Worm (Caenorhabditis elegans) whole organism, young adult: ENCODE results near the gene nep-4.

Source experiments
- C06A6.2 ChIP-seq: fragments of 200-800 bp; sonication (Bioruptor generic); conservative IDR thresholded peaks from 2 replicates; pipeline ENCODE4 v1.3.6; 2022; ENCODE audit warnings: missing genetic modification characterization, missing compliant biosample characterization
- C17E4.6 ChIP-seq: fragments of 200-800 bp; sonication (Bioruptor generic); IDR thresholded peaks from 2 replicates; pipeline ENCODE4 v1.3.6; 2022; ENCODE audit warnings: missing genetic modification reagents, missing genetic modification characterization, missing compliant biosample characterization
- D2030.7 ChIP-seq: fragments of 200-800 bp; sonication (Bioruptor generic); IDR thresholded peaks from 2 replicates; pipeline ENCODE4 v1.3.6; 2022; ENCODE audit warnings: missing genetic modification reagents, missing genetic modification characterization, missing compliant biosample characterization
- F52B5.7 ChIP-seq: sonication (generic microtip); optimal IDR thresholded peaks from 2 replicates; lab custom pipeline; 2016; ENCODE audit warnings: mild to moderate bottlenecking, missing genetic modification characterization, missing compliant biosample characterization
- F55B11.4 ChIP-seq: sonication (generic microtip); optimal IDR thresholded peaks from 2 replicates; lab custom pipeline; 2016; ENCODE audit warnings: missing compliant biosample characterization, missing genetic modification characterization, borderline replicate concordance; ENCODE audit not compliant: insufficient read depth
- K12H6.12 ChIP-seq: fragments of 200-800 bp; sonication (Bioruptor generic); optimal IDR thresholded peaks from 2 replicates; lab custom pipeline; 2018; ENCODE audit warnings: mild to moderate bottlenecking, missing genetic modification characterization, missing compliant biosample characterization
- T07F8.4 ChIP-seq: sonication (generic microtip); optimal IDR thresholded peaks from 2 replicates; lab custom pipeline; 2016; ENCODE audit warnings: mild to moderate bottlenecking, missing genetic modification characterization, moderate library complexity, missing compliant biosample characterization
- Y67H2A.10 ChIP-seq: fragments of 200-800 bp; sonication (Bioruptor generic); conservative IDR thresholded peaks from 2 replicates; pipeline ENCODE4 v1.3.6; 2022; ENCODE audit warnings: missing genetic modification reagents, missing genetic modification characterization, missing compliant biosample characterization
- ama-1 ChIP-seq, 3 experiments: fragments of 150-350 bp in 1 of 3; sonication (generic microtip) in 2 of 3; optimal IDR thresholded peaks; 2 replicates each; lab custom pipeline; 2014 to 2018; ENCODE audit warnings: missing biosample characterization in 2 of 3, missing genetic modification characterization in 2 of 3, missing genetic modification reagents in 2 of 3
- attf-5 ChIP-seq: fragments of 200-800 bp; sonication (Bioruptor generic); optimal IDR thresholded peaks from 2 replicates; lab custom pipeline; 2018; ENCODE audit warnings: mild to moderate bottlenecking, missing genetic modification characterization, missing compliant biosample characterization
- attf-6 ChIP-seq: fragments of 200-800 bp; sonication (Bioruptor generic); IDR thresholded peaks from 2 replicates; pipeline ENCODE4 v1.3.6; 2022; ENCODE audit warnings: missing genetic modification reagents, missing genetic modification characterization, missing compliant biosample characterization
- ceh-40 ChIP-seq: fragments of 200-800 bp; sonication (Bioruptor generic); IDR thresholded peaks from 2 replicates; pipeline ENCODE4 v1.3.6; 2022; ENCODE audit warnings: missing genetic modification characterization, missing compliant biosample characterization
- ceh-58 ChIP-seq: fragments of 200-800 bp; sonication (Bioruptor generic); IDR thresholded peaks from 2 replicates; pipeline ENCODE4 v1.3.6; 2022; ENCODE audit warnings: missing genetic modification characterization, missing compliant biosample characterization
- ceh-79 ChIP-seq: sonication (generic microtip); optimal IDR thresholded peaks from 2 replicates; lab custom pipeline; 2017; ENCODE audit warnings: mild to moderate bottlenecking, missing genetic modification characterization, missing compliant biosample characterization
- chd-7 ChIP-seq: sonication (generic microtip); optimal IDR thresholded peaks from 2 replicates; lab custom pipeline; 2016; ENCODE audit warnings: mild to moderate bottlenecking, missing genetic modification characterization, moderate library complexity, missing compliant biosample characterization
- die-1 ChIP-seq: sonication (generic microtip); optimal IDR thresholded peaks from 2 replicates; lab custom pipeline; 2016; ENCODE audit warnings: missing genotype, mild to moderate bottlenecking, missing genetic modification characterization, missing compliant biosample characterization
- dpff-1 ChIP-seq: sonication (generic microtip); optimal IDR thresholded peaks from 2 replicates; lab custom pipeline; 2017; ENCODE audit warnings: mild to moderate bottlenecking, missing genetic modification characterization, missing compliant biosample characterization
- egl-18 ChIP-seq: fragments of 200-800 bp; sonication (Bioruptor generic); IDR thresholded peaks from 2 replicates; pipeline ENCODE4 v1.3.6; 2022; ENCODE audit warnings: missing genetic modification reagents, missing genetic modification characterization, missing compliant biosample characterization
- egl-44 ChIP-seq: fragments of 200-800 bp; sonication (Bioruptor generic); IDR thresholded peaks from 2 replicates; pipeline ENCODE4 v1.3.6; 2022; ENCODE audit warnings: missing genetic modification reagents, missing genetic modification characterization, missing compliant biosample characterization
- fkh-3 ChIP-seq: sonication (generic microtip); optimal IDR thresholded peaks from 2 replicates; lab custom pipeline; 2016; ENCODE audit warnings: mild to moderate bottlenecking, missing genetic modification characterization, missing compliant biosample characterization
- him-1 ChIP-seq: sonication (generic microtip); optimal IDR thresholded peaks from 2 replicates; lab custom pipeline; 2016; ENCODE audit warnings: missing genotype, missing genetic modification reagents, missing genetic modification characterization, missing compliant biosample characterization
- hlh-26 ChIP-seq: fragments of 200-800 bp; sonication (Bioruptor generic); conservative IDR thresholded peaks from 2 replicates; pipeline ENCODE4 v1.3.6; 2022; ENCODE audit warnings: missing genetic modification reagents, missing genetic modification characterization, missing compliant biosample characterization
- hrde-1 ChIP-seq: sonication (generic microtip); optimal IDR thresholded peaks from 2 replicates; lab custom pipeline; 2016; ENCODE audit warnings: missing genetic modification characterization, mild to moderate bottlenecking, missing compliant biosample characterization, moderate library complexity, missing genotype, missing genetic modification reagents, borderline replicate concordance
- hsf-1 ChIP-seq: fragments of 200-800 bp; sonication (Bioruptor generic); IDR thresholded peaks from 2 replicates; pipeline ENCODE4 v1.3.6; 2022; ENCODE audit warnings: missing genetic modification reagents, missing genetic modification characterization, missing compliant biosample characterization
- lag-1 ChIP-seq: fragments of 200-800 bp; sonication (Bioruptor generic); IDR thresholded peaks from 2 replicates; pipeline ENCODE4 v1.3.6; 2022; ENCODE audit warnings: missing genetic modification reagents, missing genetic modification characterization, missing compliant biosample characterization
- lin-26 ChIP-seq: fragments of 200-800 bp; sonication (Bioruptor generic); IDR thresholded peaks from 2 replicates; pipeline ENCODE4 v1.3.6; 2022; ENCODE audit warnings: missing genetic modification reagents, missing genetic modification characterization, missing compliant biosample characterization
- lin-40 ChIP-seq: sonication (generic microtip); optimal IDR thresholded peaks from 2 replicates; lab custom pipeline; 2016; ENCODE audit warnings: missing genetic modification characterization, mild to moderate bottlenecking, missing compliant biosample characterization, missing genotype, missing genetic modification reagents
- mcd-1 ChIP-seq: fragments of 200-800 bp; sonication (Bioruptor generic); IDR thresholded peaks from 2 replicates; pipeline ENCODE4 v1.3.6; 2022; ENCODE audit warnings: missing genetic modification reagents, missing genetic modification characterization, missing compliant biosample characterization
- mes-4 ChIP-seq: sonication (generic microtip); optimal IDR thresholded peaks from 2 replicates; lab custom pipeline; 2016; ENCODE audit warnings: missing genotype, missing genetic modification characterization, missing compliant biosample characterization
- nfyb-1 ChIP-seq: fragments of 200-800 bp; sonication (Bioruptor generic); IDR thresholded peaks from 2 replicates; pipeline ENCODE4 v1.3.6; 2022; ENCODE audit warnings: missing genetic modification reagents, missing genetic modification characterization, missing compliant biosample characterization
- nhr-27 ChIP-seq: fragments of 200-800 bp; sonication (Bioruptor generic); optimal IDR thresholded peaks from 2 replicates; lab custom pipeline; 2018; ENCODE audit warnings: mild to moderate bottlenecking, missing genetic modification characterization, moderate library complexity, missing compliant biosample characterization
- nhr-80 ChIP-seq: sonication (generic microtip); optimal IDR thresholded peaks from 2 replicates; lab custom pipeline; 2016; ENCODE audit warnings: missing genetic modification characterization, missing compliant biosample characterization
- rcor-1 ChIP-seq: fragments of 200-800 bp; sonication (Bioruptor generic); IDR thresholded peaks from 2 replicates; pipeline ENCODE4 v1.3.6; 2022; ENCODE audit warnings: missing genetic modification reagents, missing genetic modification characterization, missing compliant biosample characterization
- snpc-1.3 ChIP-seq: sonication (generic microtip); optimal IDR thresholded peaks from 2 replicates; lab custom pipeline; 2017; ENCODE audit warnings: missing genetic modification characterization, mild to moderate bottlenecking, missing compliant biosample characterization, antibody characterized with exemption, moderate library complexity, missing genotype, missing genetic modification reagents; ENCODE audit not compliant: insufficient read depth
- sptf-2 ChIP-seq: fragments of 200-800 bp; sonication (Bioruptor generic); optimal IDR thresholded peaks from 2 replicates; lab custom pipeline; 2018; ENCODE audit warnings: mild to moderate bottlenecking, missing genetic modification characterization, missing compliant biosample characterization
- zim-3 ChIP-seq: sonication (generic microtip); optimal IDR thresholded peaks from 2 replicates; lab custom pipeline; 2017; ENCODE audit warnings: mild to moderate bottlenecking, missing genetic modification characterization, moderate library complexity, missing compliant biosample characterization
- ztf-18 ChIP-seq: sonication (generic microtip); optimal IDR thresholded peaks from 2 replicates; lab custom pipeline; 2016; ENCODE audit warnings: missing genotype, mild to moderate bottlenecking, missing genetic modification characterization, missing compliant biosample characterization
- ztf-25 ChIP-seq: fragments of 200-800 bp; sonication (Bioruptor generic); IDR thresholded peaks from 2 replicates; pipeline ENCODE4 v1.3.6; 2022; ENCODE audit warnings: missing genetic modification reagents, missing genetic modification characterization, missing compliant biosample characterization
- ztf-6 ChIP-seq: fragments of 200-800 bp; sonication (Bioruptor generic); IDR thresholded peaks from 2 replicates; pipeline ENCODE4 v1.3.6; 2022; ENCODE audit warnings: missing genetic modification reagents, missing genetic modification characterization, missing compliant biosample characterization

The nep-4 gene

ce11 chrX:6902958-6903357, 39.7 kb upstream of the nep-4 start (continued):
- TF ChIP-seq die-1 (tag; lab: Kevin White, UChicago), result peak; percentile 88
- peak; percentile 82 for TF ChIP-seq nfyb-1 (GFP tag; lab: Robert Waterston, UW)
- TF ChIP-seq fkh-3 (tag; lab: Kevin White, UChicago), result peak; percentile 72
- peak; percentile 73 for TF ChIP-seq chd-7 (tag; lab: Kevin White, UChicago)
- no peak for TF ChIP-seq C17E4.6 (GFP tag; lab: Robert Waterston, UW)
- 0 out of 2 replicates have a peak, but pooled peaks have one; percentile 56 for TF ChIP-seq attf-6 (GFP tag; lab: Robert Waterston, UW)
- TF ChIP-seq F52B5.7 (tag; lab: Kevin White, UChicago), result peak; percentile 64
- TF ChIP-seq lag-1 (GFP tag; lab: Robert Waterston, UW), result no peak
- TF ChIP-seq lin-40, result peak; percentile 68
- no peak for TF ChIP-seq hsf-1 (GFP tag; lab: Robert Waterston, UW)
- TF ChIP-seq hrde-1 (tag; lab: Kevin White, UChicago), result peak; percentile 71
- TF ChIP-seq egl-18, result no peak
- no peak for TF ChIP-seq hlh-26
- peak; percentile 88 for TF ChIP-seq him-1
- no peak for TF ChIP-seq ztf-18 (tag; lab: Kevin White, UChicago)
- 0 out of 2 replicates have a peak, but pooled peaks have one; percentile 48 for TF ChIP-seq mcd-1 (GFP tag; lab: Robert Waterston, UW)
- TF ChIP-seq ztf-6, result peak; percentile 35; the same call in 1 of the 2 replicates
- peak; percentile 57 for TF ChIP-seq ceh-79 (tag; lab: Kevin White, UChicago)
- TF ChIP-seq mes-4, result peak; percentile 64
- peak; percentile 36 for TF ChIP-seq nhr-80 (tag; lab: Kevin White, UChicago)
- no peak for TF ChIP-seq F55B11.4
- TF ChIP-seq egl-44 (GFP tag; lab: Robert Waterston, UW), result 0 out of 2 replicates have a peak, but pooled peaks have one; percentile 72
- peak; percentile 85; the same call in 1 of the 2 replicates for TF ChIP-seq ceh-40
- TF ChIP-seq zim-3 (tag; lab: Kevin White, UChicago), result peak; percentile 86
- no peak for TF ChIP-seq ceh-58 (GFP tag; lab: Robert Waterston, UW)
- TF ChIP-seq nhr-27 (tag; lab: Kevin White, UChicago), result no peak
- TF ChIP-seq K12H6.12 (tag; lab: Kevin White, UChicago), result peak; percentile 43
- TF ChIP-seq rcor-1 (GFP tag; lab: Robert Waterston, UW), result peak; percentile 50; the same call in 1 of the 2 replicates
- peak; percentile 55 for TF ChIP-seq attf-5 (GFP tag; lab: Kevin White, UChicago)
- TF ChIP-seq dpff-1 (tag; lab: Kevin White, UChicago), result no peak
- peak; percentile 37 for TF ChIP-seq sptf-2 (GFP tag; lab: Kevin White, UChicago)
- peak; percentile 44 for TF ChIP-seq snpc-1.3 (tag; lab: Kevin White, UChicago)

- no peak for TF ChIP-seq Y67H2A.10 (GFP tag; lab: Robert Waterston, UW)
- no peak for TF ChIP-seq zim-3 (tag; lab: Kevin White, UChicago)
- no peak for TF ChIP-seq nfyb-1 (GFP tag; lab: Robert Waterston, UW)
- no peak for TF ChIP-seq D2030.7 (GFP tag; lab: Robert Waterston, UW)
- TF ChIP-seq T07F8.4 (tag; lab: Kevin White, UChicago), result no peak
- no peak for TF ChIP-seq ama-1 (optimal IDR thresholded peaks at IDR 0.05; lab: Kevin White, UChicago)
- TF ChIP-seq ama-1 (GFP tag; optimal IDR thresholded peaks at IDR 0.05; lab: Kevin White, UChicago), result no peak
- TF ChIP-seq hsf-1 (GFP tag; lab: Robert Waterston, UW), result no peak
- no peak for TF ChIP-seq ztf-25
- TF ChIP-seq C06A6.2 (GFP tag; lab: Robert Waterston, UW), result no peak
- no peak for TF ChIP-seq ceh-40
- TF ChIP-seq lin-26 (GFP tag; lab: Robert Waterston, UW), result no peak
Observed at ce11 chrX:6901078-6901477, 37.9 kb upstream of the nep-4 start, which contains the start of gene pes-23. Gene pes-23 (plus strand): TSS chrX:6901378.
